Worm (Caenorhabditis elegans) whole organism, young adult: Measurements from ENCODE around the gene W05B10.6.
A peak's percentile ranks its signal among the peaks of the same experiment; 100 is the strongest.

ENCODE experiments used
- C06A6.2 ChIP-seq: fragments of 200-800 bp; sonication (Bioruptor generic); conservative IDR thresholded peaks from 2 replicates; pipeline ENCODE4 v1.3.6; 2022; ENCODE audit warnings: missing genetic modification characterization, missing compliant biosample characterization
- C17E4.6 ChIP-seq: fragments of 200-800 bp; sonication (Bioruptor generic); IDR thresholded peaks from 2 replicates; pipeline ENCODE4 v1.3.6; 2022; ENCODE audit warnings: missing genetic modification reagents, missing genetic modification characterization, missing compliant biosample characterization
- D2030.7 ChIP-seq: fragments of 200-800 bp; sonication (Bioruptor generic); IDR thresholded peaks from 2 replicates; pipeline ENCODE4 v1.3.6; 2022; ENCODE audit warnings: missing genetic modification reagents, missing genetic modification characterization, missing compliant biosample characterization
- F10E7.11 ChIP-seq: sonication (generic microtip); optimal IDR thresholded peaks from 2 replicates; lab custom pipeline; 2017; ENCODE audit warnings: mild to moderate bottlenecking, missing genetic modification characterization, moderate library complexity, missing compliant biosample characterization
- F23B12.7 ChIP-seq: sonication (generic microtip); optimal IDR thresholded peaks from 2 replicates; lab custom pipeline; 2017; ENCODE audit warnings: missing genetic modification characterization, mild to moderate bottlenecking, missing compliant biosample characterization, antibody characterized with exemption, moderate library complexity; ENCODE audit not compliant: insufficient read depth
- F33H1.4 ChIP-seq: fragments of 200-800 bp; sonication (Bioruptor generic); IDR thresholded peaks from 2 replicates; pipeline ENCODE4 v1.3.6; 2022; ENCODE audit warnings: missing genetic modification reagents, missing genetic modification characterization, missing compliant biosample characterization
- F55B11.4 ChIP-seq: sonication (generic microtip); optimal IDR thresholded peaks from 2 replicates; lab custom pipeline; 2016; ENCODE audit warnings: missing compliant biosample characterization, missing genetic modification characterization, borderline replicate concordance; ENCODE audit not compliant: insufficient read depth
- F57C9.4 ChIP-seq: sonication (generic microtip); optimal IDR thresholded peaks from 2 replicates; lab custom pipeline; 2017; ENCODE audit warnings: mild to moderate bottlenecking, missing genetic modification characterization, missing compliant biosample characterization
- K11D2.4 ChIP-seq: fragments of 200-800 bp; sonication (Bioruptor generic); IDR thresholded peaks from 2 replicates; pipeline ENCODE4 v1.3.6; 2022; ENCODE audit warnings: missing genetic modification reagents, missing genetic modification characterization, missing compliant biosample characterization
- K12H6.12 ChIP-seq: fragments of 200-800 bp; sonication (Bioruptor generic); optimal IDR thresholded peaks from 2 replicates; lab custom pipeline; 2018; ENCODE audit warnings: mild to moderate bottlenecking, missing genetic modification characterization, missing compliant biosample characterization
- ZK185.1 ChIP-seq: sonication (generic microtip); optimal IDR thresholded peaks from 2 replicates; lab custom pipeline; 2016; ENCODE audit warnings: mild to moderate bottlenecking, missing genetic modification characterization, missing compliant biosample characterization; ENCODE audit not compliant: poor library complexity, severe bottlenecking
- atf-7 ChIP-seq: sonication (generic microtip); optimal IDR thresholded peaks from 2 replicates; lab custom pipeline; 2017; ENCODE audit warnings: mild to moderate bottlenecking, missing genetic modification characterization, missing compliant biosample characterization
- ceh-100 ChIP-seq: fragments of 200-800 bp; sonication (Bioruptor generic); IDR thresholded peaks from 2 replicates; pipeline ENCODE4 v1.3.6; 2022; ENCODE audit warnings: missing genetic modification reagents, missing genetic modification characterization, missing compliant biosample characterization
- ceh-91 ChIP-seq: fragments of 200-800 bp; sonication (Bioruptor generic); IDR thresholded peaks from 2 replicates; pipeline ENCODE4 v1.3.6; 2022; ENCODE audit warnings: missing genetic modification reagents, missing genetic modification characterization, missing compliant biosample characterization
- efl-1 ChIP-seq: fragments of 150-350 bp; optimal IDR thresholded peaks from 2 replicates; lab custom pipeline; 2014; ENCODE audit warnings: missing biosample characterization, missing genetic modification reagents, missing genetic modification characterization
- egl-44 ChIP-seq: fragments of 200-800 bp; sonication (Bioruptor generic); IDR thresholded peaks from 2 replicates; pipeline ENCODE4 v1.3.6; 2022; ENCODE audit warnings: missing genetic modification reagents, missing genetic modification characterization, missing compliant biosample characterization
- fkh-3 ChIP-seq: sonication (generic microtip); optimal IDR thresholded peaks from 2 replicates; lab custom pipeline; 2016; ENCODE audit warnings: mild to moderate bottlenecking, missing genetic modification characterization, missing compliant biosample characterization
- him-1 ChIP-seq: sonication (generic microtip); optimal IDR thresholded peaks from 2 replicates; lab custom pipeline; 2016; ENCODE audit warnings: missing genotype, missing genetic modification reagents, missing genetic modification characterization, missing compliant biosample characterization
- hmg-1.2 ChIP-seq: fragments of 200-800 bp; sonication (Bioruptor generic); IDR thresholded peaks from 2 replicates; pipeline ENCODE4 v1.3.6; 2022; ENCODE audit warnings: missing genetic modification reagents, missing genetic modification characterization, missing compliant biosample characterization
- hmg-20 ChIP-seq: fragments of 200-800 bp; sonication (Bioruptor generic); IDR thresholded peaks from 2 replicates; pipeline ENCODE4 v1.3.6; 2022; ENCODE audit warnings: missing genetic modification reagents, missing genetic modification characterization, missing compliant biosample characterization
- hsf-1 ChIP-seq: fragments of 200-800 bp; sonication (Bioruptor generic); IDR thresholded peaks from 2 replicates; pipeline ENCODE4 v1.3.6; 2022; ENCODE audit warnings: missing genetic modification reagents, missing genetic modification characterization, missing compliant biosample characterization
- let-526 ChIP-seq: fragments of 200-800 bp; sonication (Bioruptor generic); IDR thresholded peaks from 2 replicates; pipeline ENCODE4 v1.3.6; 2022; ENCODE audit warnings: missing genetic modification reagents, missing genetic modification characterization, missing compliant biosample characterization
- lin-40 ChIP-seq: sonication (generic microtip); optimal IDR thresholded peaks from 2 replicates; lab custom pipeline; 2016; ENCODE audit warnings: missing genetic modification characterization, mild to moderate bottlenecking, missing compliant biosample characterization, missing genotype, missing genetic modification reagents
- lin-54 ChIP-seq: fragments of 200-800 bp; sonication (Bioruptor generic); optimal IDR thresholded peaks from 2 replicates; lab custom pipeline; 2018; ENCODE audit warnings: mild to moderate bottlenecking, missing genetic modification characterization, missing compliant biosample characterization
- lsl-1 ChIP-seq: fragments of 200-800 bp; sonication (Bioruptor generic); optimal IDR thresholded peaks from 2 replicates; lab custom pipeline; 2018; ENCODE audit warnings: mild to moderate bottlenecking, missing genetic modification characterization, moderate library complexity, missing compliant biosample characterization
- madf-3 ChIP-seq: fragments of 200-800 bp; sonication (Bioruptor generic); IDR thresholded peaks from 2 replicates; pipeline ENCODE4 v1.3.6; 2022; ENCODE audit warnings: missing genetic modification reagents, missing genetic modification characterization, missing compliant biosample characterization
- madf-6 ChIP-seq: fragments of 200-800 bp; sonication (Bioruptor generic); IDR thresholded peaks from 2 replicates; pipeline ENCODE4 v1.3.6; 2022; ENCODE audit warnings: missing genetic modification reagents, missing genetic modification characterization, missing compliant biosample characterization
- madf-8 ChIP-seq: fragments of 200-800 bp; sonication (Bioruptor generic); conservative IDR thresholded peaks from 2 replicates; pipeline ENCODE4 v1.3.6; 2022; ENCODE audit warnings: missing genetic modification reagents, missing genetic modification characterization, missing compliant biosample characterization
- mel-28 ChIP-seq: sonication (generic microtip); optimal IDR thresholded peaks from 2 replicates; lab custom pipeline; 2016; ENCODE audit warnings: borderline replicate concordance, mild to moderate bottlenecking, missing genetic modification characterization, missing compliant biosample characterization
- nhr-80 ChIP-seq: sonication (generic microtip); optimal IDR thresholded peaks from 2 replicates; lab custom pipeline; 2016; ENCODE audit warnings: missing genetic modification characterization, missing compliant biosample characterization
- pbrm-1 ChIP-seq: fragments of 200-800 bp; sonication (Bioruptor generic); IDR thresholded peaks from 2 replicates; pipeline ENCODE4 v1.3.6; 2022; ENCODE audit warnings: missing genetic modification reagents, missing genetic modification characterization, missing compliant biosample characterization
- pha-4 ChIP-seq: fragments of 150-350 bp; sonication (generic microtip); optimal IDR thresholded peaks from 2 replicates; lab custom pipeline; 2014; ENCODE audit warnings: missing biosample characterization, missing genetic modification reagents, missing genetic modification characterization
- rcor-1 ChIP-seq: fragments of 200-800 bp; sonication (Bioruptor generic); IDR thresholded peaks from 2 replicates; pipeline ENCODE4 v1.3.6; 2022; ENCODE audit warnings: missing genetic modification reagents, missing genetic modification characterization, missing compliant biosample characterization
- rec-8 ChIP-seq, 2 experiments: sonication (generic microtip); optimal IDR thresholded peaks; 2 replicates each; lab custom pipeline; 2016; ENCODE audit warnings: mild to moderate bottlenecking in 2 of 2, missing genetic modification characterization in 2 of 2, missing genetic modification reagents in 2 of 2, missing genotype in 2 of 2, missing biosample characterization in 1 of 2, missing compliant biosample characterization in 1 of 2, moderate library complexity in 1 of 2
- rpc-1 ChIP-seq, 2 experiments: fragments of 150-350 bp in 1 of 2; sonication (generic microtip) in 1 of 2; optimal IDR thresholded peaks; 2 replicates each; lab custom pipeline; 2014 to 2018; ENCODE audit warnings: missing biosample characterization in 1 of 2, missing genetic modification characterization in 1 of 2, missing genetic modification reagents in 1 of 2, missing genotype in 1 of 2
- snpc-3.4 ChIP-seq: sonication (generic microtip); optimal IDR thresholded peaks from 2 replicates; lab custom pipeline; 2017; ENCODE audit warnings: missing genetic modification characterization, mild to moderate bottlenecking, missing compliant biosample characterization, antibody characterized with exemption, moderate library complexity, missing genotype, missing genetic modification reagents
- snpc-4 ChIP-seq, 5 experiments: fragments of 150-350 bp in 1 of 5; sonication (generic microtip) in 4 of 5; optimal IDR thresholded peaks; 2 replicates each; lab custom pipeline; 2014 to 2018; ENCODE audit warnings: missing genetic modification characterization in 5 of 5, missing biosample characterization in 3 of 5, antibody characterized with exemption in 2 of 5, mild to moderate bottlenecking in 2 of 5, missing compliant biosample characterization in 2 of 5, missing genotype in 2 of 5, moderate library complexity in 2 of 5, missing genetic modification reagents in 1 of 5
- sptf-2 ChIP-seq: fragments of 200-800 bp; sonication (Bioruptor generic); optimal IDR thresholded peaks from 2 replicates; lab custom pipeline; 2018; ENCODE audit warnings: mild to moderate bottlenecking, missing genetic modification characterization, missing compliant biosample characterization
- tbp1 ChIP-seq: fragments of 200-800 bp; sonication (Bioruptor generic); optimal IDR thresholded peaks from 2 replicates; lab custom pipeline; 2018; ENCODE audit warnings: mild to moderate bottlenecking, missing genetic modification characterization, missing compliant biosample characterization
- xnd-1 ChIP-seq: sonication (generic microtip); optimal IDR thresholded peaks from 2 replicates; lab custom pipeline; 2016; ENCODE audit warnings: missing genotype, missing genetic modification reagents, missing genetic modification characterization, missing compliant biosample characterization
- zim-3 ChIP-seq: sonication (generic microtip); optimal IDR thresholded peaks from 2 replicates; lab custom pipeline; 2017; ENCODE audit warnings: mild to moderate bottlenecking, missing genetic modification characterization, moderate library complexity, missing compliant biosample characterization
- ztf-22 ChIP-seq: fragments of 200-800 bp; sonication (Bioruptor generic); optimal IDR thresholded peaks from 2 replicates; lab custom pipeline; 2018; ENCODE audit warnings: mild to moderate bottlenecking, missing genetic modification characterization, moderate library complexity, missing compliant biosample characterization
- ztf-26 ChIP-seq: sonication (generic microtip); optimal IDR thresholded peaks from 2 replicates; lab custom pipeline; 2017; ENCODE audit warnings: missing genetic modification characterization, missing compliant biosample characterization

W05B10.6 gene

ce11 chrV:12663386-12663785 is 5.3 kb upstream of the W05B10.6 start:
- no peak for TF ChIP-seq fkh-3 (tag; lab: Kevin White, UChicago)
- TF ChIP-seq pbrm-1 (GFP tag; lab: Robert Waterston, UW) = no peak

- TF ChIP-seq rcor-1 (no peak), pha-4 (tag; lab: Kevin White, UChicago) (no peak), C06A6.2 (GFP tag; lab: Robert Waterston, UW) (no peak), C17E4.6 (no peak), F23B12.7 (tag; lab: Kevin White, UChicago) (no peak), hmg-20 (GFP tag; lab: Robert Waterston, UW) (no peak), rec-8 (tag; optimal IDR thresholded peaks at IDR 0.05; lab: Kevin White, UChicago) (no peak), mel-28 (tag; lab: Kevin White, UChicago) (no peak)
Measured at ce11 chrV:12661619-12662018, 3.6 kb upstream of the W05B10.6 start, which contains the start of gene W05B10.3. W05B10.3 (minus strand) TSS chrV:12661719.

ce11 chrV:12660280-12660818 is 2.3 kb upstream of the W05B10.6 start, which contains the start of gene his-74:
his-74 (minus strand) TSS chrV:12660330.
- no peak for TF ChIP-seq ztf-26 (tag; lab: Kevin White, UChicago)
- 0 out of 2 replicates have a peak, but pooled peaks have one; percentile 9 for TF ChIP-seq hmg-1.2
- TF ChIP-seq snpc-4 (GFP tag; optimal IDR thresholded peaks at IDR 0.05; lab: Kevin White, UChicago) = no peak
- TF ChIP-seq snpc-4 (tag; optimal IDR thresholded peaks at IDR 0.05; lab: Kevin White, UChicago) = no peak
- TF ChIP-seq hsf-1 (GFP tag; lab: Robert Waterston, UW) = no peak
- no peak for TF ChIP-seq rpc-1 (optimal IDR thresholded peaks at IDR 0.05; lab: Kevin White, UChicago)
- no peak for TF ChIP-seq rpc-1 (tag; optimal IDR thresholded peaks at IDR 0.05; lab: Kevin White, UChicago)
- peak; percentile 15 for TF ChIP-seq snpc-3.4 (tag; lab: Kevin White, UChicago)
- TF ChIP-seq madf-8 (GFP tag; lab: Robert Waterston, UW) = peak; percentile 34; the same call in 1 of the 2 replicates
- TF ChIP-seq lin-40 (tag; lab: Kevin White, UChicago) = no peak
- no peak for TF ChIP-seq ceh-100
- TF ChIP-seq F55B11.4 (tag; lab: Kevin White, UChicago) = no peak
- TF ChIP-seq lsl-1 = peak; percentile 88
- no peak for TF ChIP-seq let-526
- no peak for TF ChIP-seq nhr-80
- TF ChIP-seq madf-3 (GFP tag; lab: Robert Waterston, UW) = no peak
- TF ChIP-seq zim-3 (tag; lab: Kevin White, UChicago) = no peak
- TF ChIP-seq ztf-22 (GFP tag; lab: Kevin White, UChicago) = no peak
- no peak for TF ChIP-seq atf-7 (tag; lab: Kevin White, UChicago)
- no peak for TF ChIP-seq F23B12.7 (tag; lab: Kevin White, UChicago)
- TF ChIP-seq D2030.7 = peak; percentile 51; the same call in 1 of the 2 replicates
- TF ChIP-seq efl-1 (GFP tag; lab: Kevin White, UChicago) = no peak
- peak; percentile 14 for TF ChIP-seq lin-54
- no peak for TF ChIP-seq tbp1 (GFP tag; lab: Kevin White, UChicago)
- no peak for TF ChIP-seq F10E7.11
- TF ChIP-seq ZK185.1 (tag; lab: Kevin White, UChicago) = no peak
- TF ChIP-seq xnd-1 (tag; lab: Kevin White, UChicago) = peak; percentile 47
- TF ChIP-seq ceh-91 (GFP tag; lab: Robert Waterston, UW) = 0 out of 2 replicates have a peak, but pooled peaks have one; percentile 26
- no peak for TF ChIP-seq him-1 (tag; lab: Kevin White, UChicago)
- no peak for TF ChIP-seq K11D2.4
- TF ChIP-seq F33H1.4 = peak; percentile 77
- peak; percentile 84 for TF ChIP-seq madf-6 (GFP tag; lab: Robert Waterston, UW)
- TF ChIP-seq egl-44 (GFP tag; lab: Robert Waterston, UW) = no peak
- no peak for TF ChIP-seq K12H6.12 (tag; lab: Kevin White, UChicago)
- TF ChIP-seq sptf-2 (GFP tag; lab: Kevin White, UChicago) = no peak
- no peak for TF ChIP-seq F57C9.4 (tag; lab: Kevin White, UChicago)
